Worm (Caenorhabditis elegans): ENCODE measurements around the gene F43H9.4.

DNA sequence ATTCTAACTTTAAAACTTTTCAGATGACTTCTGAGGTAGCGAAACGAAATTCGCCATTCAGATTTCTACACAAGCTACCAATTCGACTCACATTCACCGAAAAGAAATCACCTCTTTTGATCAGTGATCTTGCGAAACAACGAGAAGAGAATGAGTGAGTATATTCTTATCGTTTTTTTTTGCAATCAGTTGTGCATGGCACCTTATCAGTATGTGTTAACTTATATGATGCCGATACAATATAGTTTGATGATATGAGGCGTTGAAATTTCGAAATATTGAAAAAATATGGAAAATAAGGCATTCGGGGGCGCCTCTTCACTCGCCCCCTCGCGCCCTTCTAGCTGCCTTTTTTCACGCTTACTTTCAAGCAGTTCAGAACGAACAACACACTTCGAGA, 8.6 kb upstream of the F43H9.4 start:
- TF ChIP-seq Y53G8AR.9 (GFP tag; conservative IDR thresholded peaks at IDR 0.05) (no peak), rec-8 (tag; optimal IDR thresholded peaks at IDR 0.05) (no peak), ztf-25 (GFP tag; IDR thresholded peaks at IDR 0.05) (no peak), dpff-1 (tag; optimal IDR thresholded peaks at IDR 0.05) (no peak), nfya-1 (tag; optimal IDR thresholded peaks at IDR 0.05; ENCODE audit: borderline replicate concordance, insufficient read depth) (no peak), mxl-1 (tag; optimal IDR thresholded peaks at IDR 0.05) (no peak), atf-7 (tag; optimal IDR thresholded peaks at IDR 0.05) (no peak), ceh-79 (tag; optimal IDR thresholded peaks at IDR 0.05) (no peak)
